Worm (Caenorhabditis elegans) whole organism, L4 larva: ENCODE data around the gene mrps-31.
A peak's percentile ranks its signal among the peaks of the same experiment; 100 is the strongest.

Experiments used
- D1046.2 ChIP-seq: fragments of 200-800 bp; sonication (Bioruptor generic); IDR thresholded peaks from 2 replicates; pipeline ENCODE4 v1.3.6; 2022; ENCODE audit warnings: missing genetic modification characterization, missing compliant biosample characterization
- F44E2.7 ChIP-seq: fragments of 200-800 bp; sonication (Bioruptor generic); IDR thresholded peaks from 2 replicates; pipeline ENCODE4 v2.1.2; 2022; ENCODE audit warnings: missing genetic modification characterization, missing compliant biosample characterization
- R02D3.7 ChIP-seq: fragments of 150-350 bp; sonication (generic microtip); optimal IDR thresholded peaks from 3 replicates; lab custom pipeline; 2014; ENCODE audit warnings: missing biosample characterization, missing genetic modification characterization
- T26A8.4 ChIP-seq: fragments of 200-800 bp; sonication (Bioruptor generic); IDR thresholded peaks from 2 replicates; pipeline ENCODE4 v1.3.6; 2022; ENCODE audit warnings: missing genetic modification characterization, missing compliant biosample characterization
- Y48G9A.11 ChIP-seq: fragments of 200-800 bp; sonication (Bioruptor generic); IDR thresholded peaks from 2 replicates; pipeline ENCODE4 v1.3.6; 2022; ENCODE audit warnings: missing genetic modification reagents, missing genetic modification characterization, missing compliant biosample characterization
- Y75B8A.6 ChIP-seq: fragments of 200-800 bp; sonication (Bioruptor generic); IDR thresholded peaks from 2 replicates; pipeline ENCODE4 v1.3.6; 2022; ENCODE audit warnings: missing genetic modification reagents, missing genetic modification characterization, missing compliant biosample characterization
- aha-1 ChIP-seq: fragments of 150-350 bp; peaks from one replicate; lab custom pipeline; 2014; ENCODE audit warnings: missing biosample characterization, missing genetic modification characterization
- attf-4 ChIP-seq: sonication (generic microtip); optimal IDR thresholded peaks from 3 replicates; lab custom pipeline; 2017; ENCODE audit warnings: missing biosample characterization, missing genetic modification characterization
- ceh-20 ChIP-seq: fragments of 200-800 bp; sonication (Bioruptor generic); IDR thresholded peaks from 2 replicates; pipeline ENCODE4 v1.3.6; 2022; ENCODE audit warnings: missing genetic modification reagents, missing genetic modification characterization, missing compliant biosample characterization
- ceh-28 ChIP-seq: fragments of 150-350 bp; optimal IDR thresholded peaks from 2 replicates; lab custom pipeline; 2014; ENCODE audit warnings: missing biosample characterization, missing genetic modification reagents, missing genetic modification characterization
- ces-1 ChIP-seq: fragments of 150-350 bp; sonication (generic microtip); optimal IDR thresholded peaks from 4 replicates; lab custom pipeline; 2014; ENCODE audit warnings: missing biosample characterization, missing genetic modification reagents, missing genetic modification characterization
- daf-19 ChIP-seq: fragments of 200-800 bp; sonication (Bioruptor generic); conservative IDR thresholded peaks from 2 replicates; pipeline ENCODE4 v1.3.6; 2022; ENCODE audit warnings: missing genetic modification characterization, missing compliant biosample characterization
- dmd-9 ChIP-seq: fragments of 200-800 bp; sonication (Bioruptor generic); IDR thresholded peaks from 2 replicates; pipeline ENCODE4 v1.3.6; 2022; ENCODE audit warnings: missing genetic modification reagents, missing genetic modification characterization, missing compliant biosample characterization
- dpl-1 ChIP-seq: fragments of 150-350 bp; optimal IDR thresholded peaks from 2 replicates; lab custom pipeline; 2014; ENCODE audit warnings: missing biosample characterization, missing genetic modification reagents, missing genetic modification characterization
- dve-1 ChIP-seq: sonication (generic microtip); optimal IDR thresholded peaks from 2 replicates; lab custom pipeline; 2017; ENCODE audit warnings: antibody characterized with exemption, mild to moderate bottlenecking, missing genetic modification characterization, missing compliant biosample characterization; ENCODE audit not compliant: insufficient read depth
- egl-27 ChIP-seq: sonication (generic microtip); optimal IDR thresholded peaks from 3 replicates; lab custom pipeline; 2017; ENCODE audit warnings: missing biosample characterization, missing genetic modification reagents, missing genetic modification characterization
- fos-1 ChIP-seq: fragments of 150-350 bp; optimal IDR thresholded peaks from 2 replicates; lab custom pipeline; 2014; ENCODE audit warnings: missing biosample characterization, missing genetic modification characterization
- hif-1 ChIP-seq, 2 experiments: sonication (generic microtip); optimal IDR thresholded peaks; 2 replicates each; lab custom pipeline; 2016 to 2017; ENCODE audit warnings: missing compliant biosample characterization in 2 of 2, missing genetic modification characterization in 2 of 2, missing genetic modification reagents in 2 of 2, missing genotype in 2 of 2, mild to moderate bottlenecking in 1 of 2
- hlh-30 ChIP-seq: sonication (generic microtip); optimal IDR thresholded peaks from 2 replicates; lab custom pipeline; 2017; ENCODE audit warnings: antibody characterized with exemption, mild to moderate bottlenecking, missing genetic modification characterization, missing compliant biosample characterization; ENCODE audit not compliant: insufficient read depth
- lin-1 ChIP-seq: fragments of 200-800 bp; sonication (Bioruptor generic); IDR thresholded peaks from 2 replicates; pipeline ENCODE4 v1.3.6; 2022; ENCODE audit warnings: missing genetic modification reagents, missing genetic modification characterization, missing compliant biosample characterization
- lin-29 ChIP-seq: fragments of 200-800 bp; sonication (Bioruptor generic); IDR thresholded peaks from 2 replicates; pipeline ENCODE4 v1.3.6; 2022; ENCODE audit warnings: missing genetic modification reagents, missing genetic modification characterization, missing compliant biosample characterization
- lin-38 ChIP-seq: fragments of 200-800 bp; sonication (Bioruptor generic); IDR thresholded peaks from 2 replicates; pipeline ENCODE4 v1.3.6; 2022; ENCODE audit warnings: missing genetic modification reagents, missing genetic modification characterization, missing compliant biosample characterization
- lir-3 ChIP-seq: sonication (generic microtip); optimal IDR thresholded peaks from 2 replicates; lab custom pipeline; 2016; ENCODE audit warnings: mild to moderate bottlenecking, missing genetic modification characterization, missing compliant biosample characterization
- lsy-2 ChIP-seq, 2 experiments: fragments of 150-350 bp in 1 of 2; sonication (generic microtip) in 1 of 2; optimal IDR thresholded peaks; 2 replicates each; lab custom pipeline; 2014 to 2017; ENCODE audit warnings: missing biosample characterization in 2 of 2, missing genetic modification characterization in 2 of 2
- mes-2 ChIP-seq: sonication (generic microtip); optimal IDR thresholded peaks from 2 replicates; lab custom pipeline; 2016; ENCODE audit warnings: missing genotype, mild to moderate bottlenecking, missing genetic modification characterization, missing compliant biosample characterization; ENCODE audit not compliant: poor library complexity, severe bottlenecking
- mxl-2 ChIP-seq: fragments of 200-800 bp; sonication (Bioruptor generic); conservative IDR thresholded peaks from 2 replicates; pipeline ENCODE4 v1.3.6; 2022; ENCODE audit warnings: missing genetic modification reagents, missing genetic modification characterization, missing compliant biosample characterization
- mxl-3 ChIP-seq: fragments of 200-800 bp; sonication (Bioruptor generic); optimal IDR thresholded peaks from 2 replicates; lab custom pipeline; 2018; ENCODE audit warnings: mild to moderate bottlenecking, missing genetic modification characterization, missing compliant biosample characterization
- nhr-11 ChIP-seq: fragments of 150-350 bp; optimal IDR thresholded peaks from 2 replicates; lab custom pipeline; 2014; ENCODE audit warnings: missing biosample characterization, missing genetic modification characterization
- nhr-25 ChIP-seq: sonication (generic microtip); optimal IDR thresholded peaks from 2 replicates; lab custom pipeline; 2017; ENCODE audit warnings: missing genetic modification characterization, mild to moderate bottlenecking, missing compliant biosample characterization, antibody characterized with exemption, moderate library complexity, borderline replicate concordance; ENCODE audit not compliant: insufficient read depth
- nhr-28 ChIP-seq: fragments of 150-350 bp; optimal IDR thresholded peaks from 2 replicates; lab custom pipeline; 2014; ENCODE audit warnings: missing biosample characterization, missing genetic modification characterization
- nhr-42 ChIP-seq: fragments of 200-800 bp; sonication (Bioruptor generic); IDR thresholded peaks from 2 replicates; pipeline ENCODE4 v1.3.6; 2022; ENCODE audit warnings: missing genetic modification characterization, missing compliant biosample characterization
- nhr-76 ChIP-seq: fragments of 150-350 bp; optimal IDR thresholded peaks from 2 replicates; lab custom pipeline; 2014; ENCODE audit warnings: missing biosample characterization, missing genetic modification characterization
- pqm-1 ChIP-seq: sonication (generic microtip); optimal IDR thresholded peaks from 2 replicates; lab custom pipeline; 2017; ENCODE audit warnings: missing biosample characterization, missing genetic modification characterization
- rbr-2 ChIP-seq: sonication (generic microtip); optimal IDR thresholded peaks from 2 replicates; lab custom pipeline; 2016; ENCODE audit warnings: missing genotype, missing genetic modification characterization, missing compliant biosample characterization
- set-16 ChIP-seq: fragments of 200-800 bp; sonication (Bioruptor generic); IDR thresholded peaks from 2 replicates; pipeline ENCODE4 v1.3.6; 2022; ENCODE audit warnings: missing genetic modification reagents, missing genetic modification characterization, missing compliant biosample characterization
- skn-1 ChIP-seq: fragments of 150-350 bp; optimal IDR thresholded peaks from 2 replicates; lab custom pipeline; 2014; ENCODE audit warnings: missing biosample characterization, missing genetic modification characterization
- snpc-1.2 ChIP-seq: fragments of 200-800 bp; sonication (Bioruptor generic); IDR thresholded peaks from 2 replicates; pipeline ENCODE4 v1.3.6; 2022; ENCODE audit warnings: missing genetic modification reagents, missing genetic modification characterization, missing compliant biosample characterization
- spr-3 ChIP-seq: fragments of 200-800 bp; sonication (Bioruptor generic); optimal IDR thresholded peaks from 2 replicates; lab custom pipeline; 2018; ENCODE audit warnings: mild to moderate bottlenecking, missing genetic modification characterization, missing compliant biosample characterization
- tag-97 ChIP-seq: fragments of 200-800 bp; sonication (Bioruptor generic); IDR thresholded peaks from 2 replicates; pipeline ENCODE4 v1.3.6; 2022; ENCODE audit warnings: missing genetic modification characterization, missing compliant biosample characterization
- unc-39 ChIP-seq: sonication (generic microtip); optimal IDR thresholded peaks from 2 replicates; lab custom pipeline; 2017; ENCODE audit warnings: missing biosample characterization, missing genetic modification characterization
- unc-62 ChIP-seq, 3 experiments: fragments of 150-350 bp in 1 of 3; sonication (generic microtip); optimal IDR thresholded peaks in 2 of 3; peaks in 1 of 3; 1 replicate in 1 of 3; 2 replicates in 2 of 3; lab custom pipeline; 2014 to 2017; ENCODE audit warnings: missing biosample characterization in 3 of 3, missing genetic modification characterization in 3 of 3, missing genetic modification reagents in 3 of 3, missing genotype in 1 of 3
- zfp-3 ChIP-seq: fragments of 200-800 bp; sonication (Bioruptor generic); conservative IDR thresholded peaks from 2 replicates; pipeline ENCODE4 v1.3.6; 2022; ENCODE audit warnings: missing genetic modification reagents, missing genetic modification characterization, missing compliant biosample characterization
- ztf-11 ChIP-seq: fragments of 150-350 bp; optimal IDR thresholded peaks from 2 replicates; lab custom pipeline; 2014; ENCODE audit warnings: missing biosample characterization, missing genetic modification characterization

mrps-31 gene

ce11 chrIII:3652964-3653363, 22.8 kb upstream of the mrps-31 start (continued):
- TF ChIP-seq lir-3 (no peak), lin-29 (GFP tag; lab: Robert Waterston, UW) (0 out of 2 replicates have a peak, but pooled peaks have one; percentile 17), ztf-11 (tag; lab: Kevin White, UChicago) (no peak)

DNA sequence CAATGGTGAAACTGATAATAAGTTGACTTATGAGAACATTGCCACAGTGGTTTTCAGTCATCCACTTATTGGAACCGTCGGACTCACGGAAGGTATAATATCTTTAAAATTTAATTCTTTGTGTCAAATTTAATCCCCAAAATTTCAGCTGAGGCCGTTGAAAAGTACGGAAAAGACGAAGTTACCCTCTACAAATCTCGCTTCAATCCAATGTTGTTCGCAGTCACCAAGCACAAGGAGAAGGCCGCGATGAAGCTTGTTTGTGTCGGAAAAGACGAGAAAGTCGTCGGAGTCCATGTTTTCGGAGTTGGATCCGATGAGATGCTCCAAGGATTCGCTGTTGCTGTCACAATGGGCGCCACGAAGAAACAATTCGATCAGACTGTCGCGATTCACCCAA, 22.3 kb upstream of the mrps-31 start:
- TF ChIP-seq lin-1 (GFP tag; lab: Robert Waterston, UW) (no peak), set-16 (GFP tag; lab: Robert Waterston, UW) (peak; percentile 31; the same call in 1 of the 2 replicates), egl-27 (tag; lab: Kevin White, UChicago) (no peak), ceh-28 (tag; lab: Kevin White, UChicago) (no peak), nhr-76 (tag; lab: Kevin White, UChicago) (no peak), rbr-2 (tag; lab: Kevin White, UChicago) (no peak), D1046.2 (GFP tag; lab: Robert Waterston, UW) (no peak), unc-39 (tag; lab: Kevin White, UChicago) (no peak), unc-62 (GFP tag; optimal IDR thresholded peaks at IDR 0.05 in 1 of 2; lab: Kevin White, UChicago) (peak in 1 of 2 experiments; percentile 98), unc-62 (tag; optimal IDR thresholded peaks at IDR 0.05; lab: Kevin White, UChicago) (no peak), aha-1 (tag; lab: Kevin White, UChicago) (no peak)

- TF ChIP-seq dve-1 (tag; lab: Kevin White, UChicago) (peak; percentile 22), nhr-28 (tag; lab: Kevin White, UChicago) (peak; percentile 90), hlh-30 (peak; percentile 21), nhr-11 (peak; percentile 45), hif-1 (tag; optimal IDR thresholded peaks at IDR 0.05; lab: Kevin White, UChicago) (peak in 1 of 2 experiments; percentile 4), nhr-25 (tag; lab: Kevin White, UChicago) (no peak), dpl-1 (GFP tag; lab: Kevin White, UChicago) (peak; percentile 75), lin-38 (GFP tag; lab: Robert Waterston, UW) (peak; percentile 27), lsy-2 (tag; optimal IDR thresholded peaks at IDR 0.05; lab: Kevin White, UChicago) (peak in 1 of 2 experiments; percentile 26), zfp-3 (GFP tag; lab: Robert Waterston, UW) (no peak), mes-2 (peak; percentile 80)
- TF ChIP-seq, all 104 proteins: peak for 9
Observed at ce11 chrIII:3650677-3651315, 20.6 kb upstream of the mrps-31 start, which contains the start of the genes madf-8 and gsr-1. madf-8 (minus strand) TSS chrIII:3650832. gsr-1 (plus strand) TSS chrIII:3650907.

ce11 chrIII:3650266-3650665, 20.1 kb upstream of the mrps-31 start:
- peak; percentile 5 for TF ChIP-seq aha-1 (tag; lab: Kevin White, UChicago)
- TF ChIP-seq attf-4 (tag; lab: Kevin White, UChicago) = no peak
- no peak for TF ChIP-seq F44E2.7 (GFP tag; lab: Robert Waterston, UW)
- no peak for TF ChIP-seq ceh-20 (GFP tag; lab: Robert Waterston, UW)
- no peak for TF ChIP-seq nhr-76 (tag; lab: Kevin White, UChicago)
- no peak for TF ChIP-seq mxl-2
- no peak for TF ChIP-seq D1046.2 (GFP tag; lab: Robert Waterston, UW)
- peak; percentile 64 for TF ChIP-seq dve-1 (tag; lab: Kevin White, UChicago)
- TF ChIP-seq egl-27 (tag; lab: Kevin White, UChicago) = no peak
- TF ChIP-seq fos-1 (tag; lab: Kevin White, UChicago) = no peak
- no peak for TF ChIP-seq tag-97 (GFP tag; lab: Robert Waterston, UW)
- peak; percentile 35 for TF ChIP-seq pqm-1 (tag; lab: Kevin White, UChicago)
- no peak for TF ChIP-seq Y75B8A.6 (GFP tag; lab: Robert Waterston, UW)
- TF ChIP-seq T26A8.4 (GFP tag; lab: Robert Waterston, UW) = no peak
- no peak for TF ChIP-seq ceh-28 (tag; lab: Kevin White, UChicago)
- no peak for TF ChIP-seq spr-3 (GFP tag; lab: Kevin White, UChicago)
- TF ChIP-seq nhr-42 (GFP tag; lab: Robert Waterston, UW) = no peak
- TF ChIP-seq dmd-9 (GFP tag; lab: Robert Waterston, UW) = no peak
- TF ChIP-seq snpc-1.2 (GFP tag; lab: Robert Waterston, UW) = no peak
- no peak for TF ChIP-seq daf-19 (GFP tag; lab: Robert Waterston, UW)
- no peak for TF ChIP-seq ztf-11 (tag; lab: Kevin White, UChicago)
- no peak for TF ChIP-seq R02D3.7 (tag; lab: Kevin White, UChicago)
- no peak for TF ChIP-seq skn-1 (tag; lab: Kevin White, UChicago)
- 0 out of 2 replicates have a peak, but pooled peaks have one; percentile 2 for TF ChIP-seq lin-38 (GFP tag; lab: Robert Waterston, UW)
- no peak for TF ChIP-seq mxl-3
- no peak for TF ChIP-seq Y48G9A.11 (GFP tag; lab: Robert Waterston, UW)
- TF ChIP-seq ces-1 (GFP tag; lab: Kevin White, UChicago) = no peak
